Worm (Caenorhabditis elegans): Measurements from ENCODE around the gene sas-6.

ce11 chrIV:13807724-13808123 lies 19.2 kb upstream of the sas-6 start, which contains the start of gene Y45F10D.14:
- TF ChIP-seq lin-11 (tag; optimal IDR thresholded peaks at IDR 0.05), result no peak
- TF ChIP-seq tbx-2 (tag; optimal IDR thresholded peaks at IDR 0.05), result no peak
- TF ChIP-seq ceh-24 (tag; optimal IDR thresholded peaks at IDR 0.05), result no peak
- no peak for TF ChIP-seq fkh-10 (GFP tag; optimal IDR thresholded peaks at IDR 0.05)
- TF ChIP-seq pha-4 (tag; optimal IDR thresholded peaks at IDR 0.05), result no peak
- TF ChIP-seq ceh-34 (tag; optimal IDR thresholded peaks at IDR 0.05), result no peak
- no peak for TF ChIP-seq sox-4 (tag; optimal IDR thresholded peaks at IDR 0.05)
- TF ChIP-seq che-1 (tag; optimal IDR thresholded peaks at IDR 0.05), result no peak

All from whole organism, late embryonic.